Fruit fly (Drosophila melanogaster) whole organism, embryonic: ENCODE measurements around the gene CG7518.

Experiments used
- ATbp ChIP-seq: fragments of 200-800 bp; sonication (Bioruptor generic); optimal IDR thresholded peaks from 2 replicates; lab custom pipeline; 2017; ENCODE audit warnings: missing biosample characterization, mild to moderate bottlenecking, missing genetic modification characterization, missing genetic modification reagents
- B-H1 ChIP-seq: fragments of 200-800 bp; sonication (Bioruptor generic); IDR thresholded peaks from 3 replicates; pipeline ENCODE4 v1.3.6; 2022; ENCODE audit warnings: missing biosample characterization, missing genetic modification characterization
- CG10147 ChIP-seq: fragments of 200-800 bp; sonication (Bioruptor generic); optimal IDR thresholded peaks from 2 replicates; lab custom pipeline; 2019; ENCODE audit warnings: missing biosample characterization, mild to moderate bottlenecking, missing genetic modification characterization, moderate library complexity
- CG10366 ChIP-seq: fragments of 200-800 bp; sonication (Bioruptor generic); IDR thresholded peaks from 2 replicates; pipeline ENCODE4 v1.3.6; 2022; ENCODE audit warnings: missing biosample characterization, missing genetic modification characterization
- CG10565 ChIP-seq: fragments of 200-800 bp; sonication (Bioruptor generic); optimal IDR thresholded peaks from 3 replicates; lab custom pipeline; 2016; ENCODE audit warnings: missing biosample characterization, mild to moderate bottlenecking, missing genetic modification characterization
- CG10959 ChIP-seq: fragments of 200-800 bp; sonication (Bioruptor generic); IDR thresholded peaks from 2 replicates; pipeline ENCODE4 v1.3.6; 2022; ENCODE audit warnings: missing biosample characterization, missing genetic modification characterization
- CG11560 ChIP-seq: fragments of 200-800 bp; sonication (Bioruptor generic); IDR thresholded peaks from 3 replicates; pipeline ENCODE4 v1.3.6; 2022; ENCODE audit warnings: missing biosample characterization, missing genetic modification characterization
- CG11696 ChIP-seq: fragments of 200-800 bp; sonication (Bioruptor generic); IDR thresholded peaks from 2 replicates; pipeline ENCODE4 v1.3.6; 2022; ENCODE audit warnings: missing biosample characterization, missing genetic modification characterization
- CG12744 ChIP-seq: fragments of 200-800 bp; sonication (Bioruptor generic); optimal IDR thresholded peaks from 2 replicates; lab custom pipeline; 2016; ENCODE audit warnings: missing biosample characterization, missing genetic modification characterization
- CG13775 ChIP-seq: fragments of 200-800 bp; sonication (Bioruptor generic); optimal IDR thresholded peaks from 3 replicates; lab custom pipeline; 2017; ENCODE audit warnings: missing biosample characterization, mild to moderate bottlenecking, missing genetic modification characterization
- CG15073 ChIP-seq: fragments of 200-800 bp; sonication (Bioruptor generic); optimal IDR thresholded peaks from 2 replicates; lab custom pipeline; 2016; ENCODE audit warnings: missing biosample characterization, missing genetic modification characterization
- CG16813 ChIP-seq: fragments of 200-800 bp; sonication (Bioruptor generic); IDR thresholded peaks from 3 replicates; pipeline ENCODE4 v1.3.6; 2022; ENCODE audit warnings: missing biosample characterization, missing genetic modification characterization; ENCODE audit not compliant: partially characterized antibody
- CG16815 ChIP-seq: fragments of 200-800 bp; sonication (Bioruptor generic); optimal IDR thresholded peaks from 3 replicates; lab custom pipeline; 2017; ENCODE audit warnings: missing biosample characterization, mild to moderate bottlenecking, missing genetic modification characterization
- CG17612 ChIP-seq: fragments of 200-800 bp; sonication (Bioruptor generic); IDR thresholded peaks from 2 replicates; pipeline ENCODE4 v1.3.6; 2022; ENCODE audit warnings: missing biosample characterization, missing genetic modification characterization
- CG17829 ChIP-seq: fragments of 200-800 bp; optimal IDR thresholded peaks from 2 replicates; lab custom pipeline; 2019; ENCODE audit warnings: missing biosample characterization, mild to moderate bottlenecking, missing genetic modification characterization, moderate library complexity
- CG2129 ChIP-seq: fragments of 200-800 bp; sonication (Bioruptor generic); IDR thresholded peaks from 2 replicates; pipeline ENCODE4 v1.3.6; 2022; ENCODE audit warnings: missing biosample characterization, missing genetic modification characterization; ENCODE audit not compliant: partially characterized antibody
- CG30020 ChIP-seq: fragments of 200-800 bp; optimal IDR thresholded peaks from 2 replicates; lab custom pipeline; 2019; ENCODE audit warnings: missing biosample characterization, mild to moderate bottlenecking, missing genetic modification characterization, moderate library complexity
- CG31365 ChIP-seq: fragments of 200-800 bp; sonication (Bioruptor generic); optimal IDR thresholded peaks from 2 replicates; lab custom pipeline; 2018; ENCODE audit warnings: missing biosample characterization, mild to moderate bottlenecking, missing genetic modification characterization
- CG3838 ChIP-seq: fragments of 200-800 bp; sonication (Bioruptor generic); optimal IDR thresholded peaks from 3 replicates; lab custom pipeline; 2016; ENCODE audit warnings: missing biosample characterization, missing genetic modification characterization
- CG6765 ChIP-seq: fragments of 200-800 bp; sonication (Bioruptor generic); optimal IDR thresholded peaks from 3 replicates; lab custom pipeline; 2017; ENCODE audit warnings: missing biosample characterization, mild to moderate bottlenecking, missing genetic modification characterization
- CG7839 ChIP-seq: fragments of 200-800 bp; sonication (Bioruptor generic); optimal IDR thresholded peaks from 3 replicates; lab custom pipeline; 2018; ENCODE audit warnings: missing biosample characterization, mild to moderate bottlenecking, missing genetic modification characterization, moderate library complexity
- CG7987 ChIP-seq: fragments of 200-800 bp; sonication (Bioruptor generic); optimal IDR thresholded peaks from 2 replicates; lab custom pipeline; 2018; ENCODE audit warnings: missing biosample characterization, mild to moderate bottlenecking, missing genetic modification characterization, moderate library complexity
- CG9437 ChIP-seq: fragments of 200-800 bp; sonication (Bioruptor generic); optimal IDR thresholded peaks from 2 replicates; lab custom pipeline; 2018; ENCODE audit warnings: missing biosample characterization, mild to moderate bottlenecking, missing genetic modification characterization
- Dad ChIP-seq: fragments of 200-800 bp; sonication (Bioruptor generic); optimal IDR thresholded peaks from 3 replicates; lab custom pipeline; 2016; ENCODE audit warnings: missing biosample characterization, missing genetic modification characterization
- Elba2 ChIP-seq: fragments of 200-800 bp; sonication (Bioruptor generic); optimal IDR thresholded peaks from 3 replicates; lab custom pipeline; 2016; ENCODE audit warnings: missing biosample characterization, missing genetic modification characterization
- Ets65A ChIP-seq: fragments of 200-800 bp; sonication (Bioruptor generic); peaks from one replicate; lab custom pipeline; 2016; ENCODE audit warnings: missing biosample characterization, missing genetic modification characterization
- Kr ChIP-seq: fragments of 200-800 bp; sonication (Bioruptor generic); optimal IDR thresholded peaks from 2 replicates; lab custom pipeline; 2017; ENCODE audit warnings: missing biosample characterization, mild to moderate bottlenecking, missing genetic modification characterization
- Mad ChIP-seq: fragments of 200-800 bp; sonication (Bioruptor generic); optimal IDR thresholded peaks from 2 replicates; lab custom pipeline; 2016; ENCODE audit warnings: missing biosample characterization, missing genetic modification characterization
- NFAT ChIP-seq: fragments of 200-800 bp; sonication (Bioruptor generic); IDR thresholded peaks from 2 replicates; pipeline ENCODE4 v1.3.6; 2022; ENCODE audit warnings: missing biosample characterization, missing genetic modification characterization
- Six4 ChIP-seq: fragments of 200-800 bp; sonication (Bioruptor generic); optimal IDR thresholded peaks from 2 replicates; lab custom pipeline; 2016; ENCODE audit warnings: missing biosample characterization, missing genetic modification characterization
- Usf ChIP-seq: fragments of 200-800 bp; sonication (Bioruptor generic); optimal IDR thresholded peaks from 2 replicates; lab custom pipeline; 2017; ENCODE audit warnings: missing genotype, missing biosample characterization, missing genetic modification characterization
- YL-1 ChIP-seq: fragments of 200-800 bp; sonication (Bioruptor generic); optimal IDR thresholded peaks from 3 replicates; lab custom pipeline; 2017; ENCODE audit warnings: missing biosample characterization, mild to moderate bottlenecking, missing genetic modification characterization
- abd-A ChIP-seq: fragments of 200-800 bp; sonication (Bioruptor generic); optimal IDR thresholded peaks from 3 replicates; lab custom pipeline; 2019; ENCODE audit warnings: missing biosample characterization, mild to moderate bottlenecking, missing genetic modification characterization, moderate library complexity
- ac ChIP-seq: fragments of 200-800 bp; sonication (Bioruptor generic); optimal IDR thresholded peaks from 3 replicates; lab custom pipeline; 2017; ENCODE audit warnings: missing biosample characterization, mild to moderate bottlenecking, missing genetic modification characterization
- bbx ChIP-seq: fragments of 200-800 bp; sonication (Bioruptor generic); IDR thresholded peaks from 2 replicates; pipeline ENCODE4 v1.3.6; 2022; ENCODE audit warnings: missing biosample characterization, missing genetic modification characterization; ENCODE audit not compliant: partially characterized antibody
- eyg ChIP-seq: fragments of 200-800 bp; sonication (Bioruptor generic); optimal IDR thresholded peaks from 3 replicates; lab custom pipeline; 2016; ENCODE audit warnings: missing biosample characterization, missing genetic modification characterization
- fd102C ChIP-seq: fragments of 200-800 bp; sonication (Bioruptor generic); optimal IDR thresholded peaks from 2 replicates; lab custom pipeline; 2018; ENCODE audit warnings: missing biosample characterization, mild to moderate bottlenecking, missing genetic modification characterization, moderate library complexity
- fd3F ChIP-seq: fragments of 200-800 bp; sonication (Bioruptor generic); optimal IDR thresholded peaks from 2 replicates; lab custom pipeline; 2018; ENCODE audit warnings: missing biosample characterization, mild to moderate bottlenecking, missing genetic modification characterization, moderate library complexity
- fru ChIP-seq: fragments of >200 bp; optimal IDR thresholded peaks from 2 replicates; lab custom pipeline; 2017
- hbn ChIP-seq: fragments of 200-800 bp; sonication (Bioruptor generic); IDR thresholded peaks from 2 replicates; pipeline ENCODE4 v1.3.6; 2022; ENCODE audit warnings: missing biosample characterization, missing genetic modification characterization; ENCODE audit not compliant: partially characterized antibody
- insv ChIP-seq, 2 experiments: fragments of 200-800 bp; sonication (Bioruptor generic); optimal IDR thresholded peaks; 3 replicates each; lab custom pipeline; 2016 to 2018; ENCODE audit warnings: missing biosample characterization in 2 of 2, missing genetic modification characterization in 2 of 2
- pita ChIP-seq: fragments of 200-800 bp; sonication (Bioruptor generic); optimal IDR thresholded peaks from 2 replicates; lab custom pipeline; 2017; ENCODE audit warnings: missing biosample characterization, mild to moderate bottlenecking, missing genetic modification characterization
- sc ChIP-seq, 3 experiments: fragments of >200 bp in 2 of 3; fragments of 200-800 bp in 1 of 3; sonication (Bioruptor generic) in 1 of 3; optimal IDR thresholded peaks; 2 replicates in 2 of 3; 3 replicates in 1 of 3; lab custom pipeline; 2017; ENCODE audit warnings: mild to moderate bottlenecking in 1 of 3, missing biosample characterization in 1 of 3, missing genetic modification characterization in 1 of 3, missing genetic modification reagents in 1 of 3
- sim ChIP-seq: fragments of 200-800 bp; sonication (Bioruptor generic); IDR thresholded peaks from 2 replicates; pipeline ENCODE4 v1.3.6; 2022; ENCODE audit warnings: missing biosample characterization, missing genetic modification characterization
- sug ChIP-seq: fragments of 200-800 bp; optimal IDR thresholded peaks from 2 replicates; lab custom pipeline; 2019; ENCODE audit warnings: missing biosample characterization, mild to moderate bottlenecking, missing genetic modification characterization, moderate library complexity
- tgo ChIP-seq: fragments of 200-800 bp; sonication (Bioruptor generic); IDR thresholded peaks from 3 replicates; pipeline ENCODE4 v1.3.6; 2022; ENCODE audit warnings: missing biosample characterization, missing genetic modification characterization
- usp ChIP-seq: fragments of >200 bp; optimal IDR thresholded peaks from 2 replicates; lab custom pipeline; 2017; ENCODE audit warnings: missing biosample characterization, missing genetic modification characterization
- wdn ChIP-seq: fragments of 200-800 bp; sonication (Bioruptor generic); IDR thresholded peaks from 2 replicates; pipeline ENCODE4 v1.3.6; 2022; ENCODE audit warnings: missing biosample characterization, missing genetic modification characterization
- zf30C ChIP-seq: fragments of 200-800 bp; sonication (Bioruptor generic); optimal IDR thresholded peaks from 3 replicates; lab custom pipeline; 2018; ENCODE audit warnings: missing biosample characterization, mild to moderate bottlenecking, missing genetic modification characterization

CG7518 gene

dm6 chr3R:12982167-12982981 lies 15.5 kb upstream of the CG7518 start (continued):
- TF ChIP-seq Ets65A (GFP tag; lab: Kevin White, UChicago) (peak; percentile 89), CG10366 (GFP tag; lab: Robert Waterston, UW) (peak; percentile 67), Usf (GFP tag; lab: Kevin White, UChicago) (peak; percentile 60), CG11696 (GFP tag; lab: Robert Waterston, UW) (peak; percentile 97), ATbp (GFP tag; lab: Kevin White, UChicago) (peak; percentile 46), pita (no peak), Dad (GFP tag; lab: Kevin White, UChicago) (no peak), Elba2 (GFP tag; lab: Kevin White, UChicago) (no peak), CG15073 (GFP tag; lab: Kevin White, UChicago) (no peak), insv (GFP tag; optimal IDR thresholded peaks at IDR 0.05; lab: Kevin White, UChicago) (peak in 1 of 2 experiments; percentile 28), eyg (GFP tag; lab: Kevin White, UChicago) (no peak), Kr (GFP tag; lab: Kevin White, UChicago) (no peak), CG30020 (peak; percentile 24), YL-1 (GFP tag; lab: Kevin White, UChicago) (no peak), CG9437 (GFP tag; lab: Kevin White, UChicago) (peak; percentile 72), abd-A (no peak), CG6765 (peak; percentile 78), CG11560 (tag; lab: Robert Waterston, UW) (0 out of 3 replicates have a peak, but pooled peaks have one; percentile 33), wdn (peak; percentile 53; the same call in 1 of the 2 replicates), sim (no peak), fd102C (GFP tag; lab: Kevin White, UChicago) (no peak), CG10959 (GFP tag; lab: Robert Waterston, UW) (no peak), Mad (GFP tag; lab: Kevin White, UChicago) (peak; percentile 16), CG17612 (0 out of 2 replicates have a peak, but pooled peaks have one; percentile 26), ac (GFP tag; lab: Kevin White, UChicago) (no peak), usp (GFP tag; lab: Kevin White, UChicago) (no peak), fd3F (GFP tag; lab: Kevin White, UChicago) (peak; percentile 69), Six4 (GFP tag; lab: Kevin White, UChicago) (no peak), hbn (GFP tag; lab: Robert Waterston, UW) (no peak), B-H1 (no peak), tgo (GFP tag; lab: Robert Waterston, UW) (peak; percentile 43; the same call in 1 of the 3 replicates), CG17829 (tag; lab: Kevin White, UChicago) (peak; percentile 61), CG10565 (GFP tag; lab: Kevin White, UChicago) (peak; percentile 16), CG16815 (GFP tag; lab: Kevin White, UChicago) (peak; percentile 63), CG3838 (no peak), CG13775 (GFP tag; lab: Kevin White, UChicago) (peak; percentile 77), CG10147 (GFP tag; lab: Kevin White, UChicago) (peak; percentile 57), CG7839 (tag; lab: Kevin White, UChicago) (peak; percentile 72), NFAT (GFP tag; lab: Robert Waterston, UW) (peak; percentile 52; the same call in 1 of the 2 replicates), CG12744 (no peak), sug (peak; percentile 81), CG2129 (GFP tag; lab: Robert Waterston, UW) (no peak), zf30C (GFP tag; lab: Kevin White, UChicago) (no peak), CG31365 (tag; lab: Kevin White, UChicago) (no peak), CG7987 (GFP tag; lab: Kevin White, UChicago) (no peak), fru (lab: Kevin White, UChicago) (no peak), bbx (GFP tag; lab: Robert Waterston, UW) (0 out of 2 replicates have a peak, but pooled peaks have one; percentile 25), sc (optimal IDR thresholded peaks at IDR 0.05; lab: Kevin White, UChicago) (no peak), sc (GFP tag; optimal IDR thresholded peaks at IDR 0.05; lab: Kevin White, UChicago) (peak; percentile 12), CG16813 (GFP tag; lab: Robert Waterston, UW) (no peak)
